Fruit fly (Drosophila melanogaster) ovary, adult (tissue): ENCODE data around the gene cm.

ENCODE experiments used
- CG17801 ChIP-seq: fragments of 200-800 bp; optimal IDR thresholded peaks from 2 replicates; lab custom pipeline; 2019; ENCODE audit warnings: missing biosample characterization, mild to moderate bottlenecking, missing genetic modification characterization, moderate library complexity; ENCODE audit not compliant: partially characterized antibody

cm gene

dm6 chrX:7011063-7011743 lies at the start of gene cm, which contains the start of the genes sloth1 and sloth2:
Gene cm (minus strand): TSS chrX:7011145.
Gene sloth1 (plus strand): TSS chrX:7011357.
Gene sloth2 (plus strand): TSS chrX:7011357.
- peak; percentile 92 for TF ChIP-seq CG17801 (GFP tag; lab: Kevin White, UChicago)

- TF ChIP-seq CG17801 (GFP tag; lab: Kevin White, UChicago), result no peak
These were observed 48.0 kb upstream of the cm start for dm6 chrX:7058973-7059372.

- no peak for TF ChIP-seq CG17801 (GFP tag; lab: Kevin White, UChicago)
These were observed 38.1 kb upstream of the cm start, which contains the start of gene nullo for dm6 chrX:7049087-7049486. Gene nullo (plus strand): TSS chrX:7049476.

dm6 chrX:7040205-7040866 lies 29.4 kb upstream of the cm start, which contains the start of gene CG14427:
Gene CG14427 (plus strand): TSS chrX:7040603.
- no peak for TF ChIP-seq CG17801 (GFP tag; lab: Kevin White, UChicago)

- no peak for TF ChIP-seq CG17801 (GFP tag; lab: Kevin White, UChicago)
These were observed 26.1 kb upstream of the cm start for dm6 chrX:7037061-7037460.

dm6 chrX:7034892-7035291 lies 23.9 kb upstream of the cm start:
- no peak for TF ChIP-seq CG17801 (GFP tag; lab: Kevin White, UChicago)

- TF ChIP-seq CG17801 (GFP tag; lab: Kevin White, UChicago), result peak; percentile 20
These were observed 4.0 kb upstream of the cm start for dm6 chrX:7014931-7015428.

dm6 chrX:7013320-7014214 lies 2.6 kb upstream of the cm start, which contains the start of the genes CG3032 and CG4593:
Gene CG3032 (minus strand): TSS chrX:7013881.
Gene CG4593 (plus strand): TSS chrX:7013887.
- TF ChIP-seq CG17801 (GFP tag; lab: Kevin White, UChicago), result peak; percentile 90

- no peak for TF ChIP-seq CG17801 (GFP tag; lab: Kevin White, UChicago)
These were observed 2.5 kb downstream of the cm start for dm6 chrX:7008102-7009087.

dm6 chrX:7007693-7008092 lies 3.3 kb downstream of the cm start:
- no peak for TF ChIP-seq CG17801 (GFP tag; lab: Kevin White, UChicago)

dm6 chrX:7005444-7005843 lies 5.5 kb downstream of the cm start:
- TF ChIP-seq CG17801 (GFP tag; lab: Kevin White, UChicago), result no peak

dm6 chrX:7004101-7004700 lies 6.7 kb downstream of the cm start:
- TF ChIP-seq CG17801 (GFP tag; lab: Kevin White, UChicago), result no peak

- TF ChIP-seq CG17801 (GFP tag; lab: Kevin White, UChicago), result no peak
These were observed 9.7 kb downstream of the cm start for dm6 chrX:7001135-7001769.
